Worm (Caenorhabditis elegans): ENCODE measurements around the gene F32D8.8.

F32D8.8 gene

ce11 chrV:10951655-10952278, 49.2 kb upstream of the F32D8.8 start, which contains the start of gene F17C11.4 (continued):
- peak; percentile 53; the same call in 1 of the 2 replicates for TF ChIP-seq hmg-1.2 (GFP tag; IDR thresholded peaks at IDR 0.05)
- TF ChIP-seq ama-1 (optimal IDR thresholded peaks at IDR 0.05), result peak; percentile 67
- TF ChIP-seq ama-1 (GFP tag; optimal IDR thresholded peaks at IDR 0.05), result no peak
- no peak for TF ChIP-seq C17E4.6 (GFP tag; IDR thresholded peaks at IDR 0.05)
- TF ChIP-seq die-1 (tag; optimal IDR thresholded peaks at IDR 0.05), result peak; percentile 33
- TF ChIP-seq lsl-1 (GFP tag; optimal IDR thresholded peaks at IDR 0.05), result no peak
- TF ChIP-seq lsy-27 (tag; optimal IDR thresholded peaks at IDR 0.05; ENCODE audit: borderline replicate concordance, insufficient read depth), result no peak
- no peak for TF ChIP-seq chd-7 (tag; optimal IDR thresholded peaks at IDR 0.05)
- no peak for TF ChIP-seq ztf-3 (GFP tag; optimal IDR thresholded peaks at IDR 0.05)
- no peak for TF ChIP-seq hmg-20 (GFP tag; IDR thresholded peaks at IDR 0.05)
- TF ChIP-seq D2030.7 (GFP tag; IDR thresholded peaks at IDR 0.05), result no peak
- TF ChIP-seq madf-8 (GFP tag; conservative IDR thresholded peaks at IDR 0.05), result no peak
- no peak for TF ChIP-seq snpc-3.4 (tag; optimal IDR thresholded peaks at IDR 0.05)
- TF ChIP-seq ccch-3 (GFP tag; optimal IDR thresholded peaks at IDR 0.05), result no peak
- no peak for TF ChIP-seq attf-6 (GFP tag; IDR thresholded peaks at IDR 0.05)
- peak; percentile 64 for TF ChIP-seq madf-10 (tag; optimal IDR thresholded peaks at IDR 0.05)
- TF ChIP-seq F33H1.4 (GFP tag; IDR thresholded peaks at IDR 0.05), result no peak
- TF ChIP-seq zim-3 (tag; optimal IDR thresholded peaks at IDR 0.05), result no peak
- TF ChIP-seq ztf-18 (tag; optimal IDR thresholded peaks at IDR 0.05), result peak; percentile 31
- no peak for TF ChIP-seq B0019.2 (GFP tag; conservative IDR thresholded peaks at IDR 0.05)
- no peak for TF ChIP-seq nhr-179 (tag; optimal IDR thresholded peaks at IDR 0.05)
- no peak for TF ChIP-seq T07F8.4 (tag; optimal IDR thresholded peaks at IDR 0.05)
- TF ChIP-seq lir-1 (GFP tag; conservative IDR thresholded peaks at IDR 0.05), result no peak; the same call in 1 of the 2 replicates
- TF ChIP-seq nhr-27 (tag; optimal IDR thresholded peaks at IDR 0.05), result no peak
- no peak for TF ChIP-seq cebp-2 (GFP tag; IDR thresholded peaks at IDR 0.05)
- TF ChIP-seq pbrm-1 (GFP tag; IDR thresholded peaks at IDR 0.05), result no peak
- TF ChIP-seq dpff-1 (tag; optimal IDR thresholded peaks at IDR 0.05), result no peak
- TF ChIP-seq F57C9.4 (tag; optimal IDR thresholded peaks at IDR 0.05), result peak; percentile 20
- peak; percentile 18 for TF ChIP-seq F22D6.2 (tag; optimal IDR thresholded peaks at IDR 0.05)
- no peak for TF ChIP-seq nfya-2 (GFP tag; IDR thresholded peaks at IDR 0.05)
- no peak for TF ChIP-seq unc-130 (GFP tag; optimal IDR thresholded peaks at IDR 0.05)
- no peak for TF ChIP-seq bed-1 (GFP tag; IDR thresholded peaks at IDR 0.05)
- TF ChIP-seq aptf-3 (GFP tag; IDR thresholded peaks at IDR 0.05), result no peak
- TF ChIP-seq F39B2.1 (GFP tag; IDR thresholded peaks at IDR 0.05), result no peak
- no peak for TF ChIP-seq tlf-1 (GFP tag; optimal IDR thresholded peaks at IDR 0.05)
- no peak for TF ChIP-seq snpc-1.3 (tag; optimal IDR thresholded peaks at IDR 0.05; ENCODE audit: insufficient read depth)
- no peak for TF ChIP-seq ztf-6 (GFP tag; IDR thresholded peaks at IDR 0.05)
- TF ChIP-seq lin-40 (tag; optimal IDR thresholded peaks at IDR 0.05), result peak; percentile 67
- TF ChIP-seq mes-4 (tag; optimal IDR thresholded peaks at IDR 0.05), result no peak
- 0 out of 2 replicates have a peak, but pooled peaks have one; percentile 41 for TF ChIP-seq C06A6.2 (GFP tag; conservative IDR thresholded peaks at IDR 0.05)
- no peak for TF ChIP-seq ceh-58 (GFP tag; IDR thresholded peaks at IDR 0.05)
- peak; percentile 74 for TF ChIP-seq attf-5 (GFP tag; optimal IDR thresholded peaks at IDR 0.05)
- TF ChIP-seq nfyb-1 (GFP tag; IDR thresholded peaks at IDR 0.05), result no peak
- TF ChIP-seq hlh-12 (tag; optimal IDR thresholded peaks at IDR 0.05), result no peak
- TF ChIP-seq attf-3 (GFP tag; conservative IDR thresholded peaks at IDR 0.05), result no peak
- TF ChIP-seq hrde-1 (tag; optimal IDR thresholded peaks at IDR 0.05; ENCODE audit: borderline replicate concordance), result no peak
- no peak for TF ChIP-seq ztf-28 (GFP tag; IDR thresholded peaks at IDR 0.05)
